Worm (Caenorhabditis elegans) whole organism, L3 larva: ENCODE data around the gene F19B6.3.

Source experiments
- ama-1 ChIP-seq: fragments of 150-350 bp; optimal IDR thresholded peaks from 2 replicates; lab custom pipeline; 2018
- ceh-16 ChIP-seq: sonication (generic microtip); optimal IDR thresholded peaks from 2 replicates; lab custom pipeline; 2017; ENCODE audit warnings: missing biosample characterization, missing genetic modification characterization
- ceh-82 ChIP-seq: fragments of 150-350 bp; optimal IDR thresholded peaks from 2 replicates; lab custom pipeline; 2014; ENCODE audit warnings: missing biosample characterization, missing genetic modification characterization
- ceh-9 ChIP-seq: sonication (generic microtip); optimal IDR thresholded peaks from 2 replicates; lab custom pipeline; 2018; ENCODE audit warnings: missing biosample characterization, missing genetic modification characterization
- elt-1 ChIP-seq: fragments of 150-350 bp; optimal IDR thresholded peaks from 2 replicates; lab custom pipeline; 2014; ENCODE audit warnings: missing biosample characterization, missing genetic modification characterization
- nhr-11 ChIP-seq: fragments of 150-350 bp; optimal IDR thresholded peaks from 2 replicates; lab custom pipeline; 2014; ENCODE audit warnings: missing biosample characterization, missing genetic modification characterization
- nhr-12 ChIP-seq: fragments of 150-350 bp; optimal IDR thresholded peaks from 2 replicates; lab custom pipeline; 2014; ENCODE audit warnings: missing biosample characterization, missing genetic modification characterization
- nhr-237 ChIP-seq: fragments of 150-350 bp; optimal IDR thresholded peaks from 2 replicates; lab custom pipeline; 2014; ENCODE audit warnings: missing biosample characterization, missing genetic modification characterization
- nhr-77 ChIP-seq: fragments of 150-350 bp; optimal IDR thresholded peaks from 2 replicates; lab custom pipeline; 2014; ENCODE audit warnings: missing biosample characterization, missing genetic modification characterization
- skn-1 ChIP-seq: fragments of 150-350 bp; optimal IDR thresholded peaks from 2 replicates; lab custom pipeline; 2014; ENCODE audit warnings: missing biosample characterization, missing genetic modification characterization
- snpc-4 ChIP-seq: fragments of 150-350 bp; optimal IDR thresholded peaks from 2 replicates; lab custom pipeline; 2014; ENCODE audit warnings: missing biosample characterization, missing genetic modification characterization

DNA sequence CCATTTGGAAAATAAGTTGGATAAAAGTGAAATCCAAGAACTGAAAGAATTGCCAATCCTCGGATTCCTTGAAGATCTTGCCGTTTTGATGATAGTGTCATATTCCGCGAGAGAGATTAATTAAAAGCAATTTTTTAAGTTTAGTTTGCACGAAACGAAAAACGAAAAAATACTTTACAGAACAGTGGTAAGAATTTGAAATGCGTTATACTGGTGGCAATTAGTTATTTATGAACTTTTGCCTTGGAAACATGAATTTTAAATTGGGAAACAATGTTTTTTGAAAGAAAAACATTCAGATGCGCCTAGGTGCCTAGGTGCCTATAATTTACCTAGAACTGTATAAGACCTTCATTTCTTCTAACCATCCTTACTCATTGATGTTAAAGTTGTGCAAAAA lies 19.3 kb upstream of the F19B6.3 start, which contains the start of gene oac-57:
- TF ChIP-seq ama-1 (lab: Kevin White, UChicago) (no peak), nhr-12 (tag; lab: Kevin White, UChicago) (no peak), nhr-237 (tag; lab: Kevin White, UChicago) (no peak), nhr-11 (tag; lab: Kevin White, UChicago) (no peak), ceh-9 (no peak), elt-1 (no peak), nhr-77 (tag; lab: Kevin White, UChicago) (no peak), snpc-4 (no peak), ceh-82 (no peak), skn-1 (tag; lab: Kevin White, UChicago) (no peak), ceh-16 (tag; lab: Kevin White, UChicago) (no peak)
